Worm (Caenorhabditis elegans): ENCODE measurements around the gene F14H12.8.

Gene F14H12.8

DNA sequence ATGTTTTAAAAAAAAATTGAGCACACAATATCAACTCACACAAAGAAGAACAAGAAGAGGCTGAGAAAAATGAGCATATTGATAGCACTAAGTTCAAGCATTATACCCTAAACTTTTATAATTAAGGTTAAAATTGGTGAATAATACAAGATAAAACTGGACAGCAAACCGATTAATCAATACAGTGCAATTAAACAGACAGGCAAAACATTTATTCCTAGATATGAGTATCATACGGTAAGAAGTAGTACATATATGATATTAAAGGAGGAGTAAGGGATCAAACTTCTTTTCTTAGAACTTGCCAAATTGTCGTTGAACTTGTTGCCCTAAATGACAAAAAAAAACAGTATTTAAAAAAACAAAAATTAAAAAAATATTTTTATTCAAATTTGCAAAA, 7.2 kb upstream of the F14H12.8 start, which contains the start of gene R160.14:
Gene R160.14 (minus strand): TSS at position 101 of the 400 bp plus-strand sequence.
- TF ChIP-seq ceh-13 (GFP tag; optimal IDR thresholded peaks at IDR 0.05) (no peak), hnd-1 (tag; optimal IDR thresholded peaks at IDR 0.05) (no peak), scrt-1 (GFP tag; IDR thresholded peaks at IDR 0.05) (no peak), tbx-37 (GFP tag; conservative IDR thresholded peaks at IDR 0.05) (no peak), sea-1 (GFP tag; conservative IDR thresholded peaks at IDR 0.05) (no peak), tra-4 (tag; optimal IDR thresholded peaks at IDR 0.05) (no peak), flt-1 (GFP tag; IDR thresholded peaks at IDR 0.05) (no peak), ceh-36 (tag; optimal IDR thresholded peaks at IDR 0.05) (no peak), ets-7 (tag; optimal IDR thresholded peaks at IDR 0.05) (no peak), F13C5.2 (tag; optimal IDR thresholded peaks at IDR 0.05) (no peak)

DNA sequence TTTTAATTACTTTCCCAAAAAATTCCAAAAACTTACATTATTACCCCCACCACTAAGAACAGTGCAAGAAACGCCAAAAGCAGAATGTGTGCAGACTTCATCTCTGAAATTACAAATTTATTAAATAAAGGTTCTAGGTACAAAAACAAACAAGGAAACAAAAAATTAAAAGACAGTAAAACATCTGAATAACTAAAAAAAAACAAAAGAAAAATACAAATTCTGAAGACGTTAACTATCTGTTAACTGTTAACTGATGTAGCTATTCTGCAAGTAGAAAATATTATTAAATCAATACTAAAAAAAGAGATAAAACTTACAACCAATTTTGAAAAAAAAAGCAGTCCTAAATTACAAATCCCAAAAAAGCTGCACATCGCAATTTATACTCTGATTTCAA, 6.6 kb upstream of the F14H12.8 start, which contains the start of gene R160.13:
Gene R160.13 (minus strand): TSS at position 101 of the 400 bp plus-strand sequence.
- TF ChIP-seq scrt-1 (GFP tag; IDR thresholded peaks at IDR 0.05) (no peak), tbx-37 (GFP tag; conservative IDR thresholded peaks at IDR 0.05) (no peak), B0310.2 (tag; optimal IDR thresholded peaks at IDR 0.05) (no peak), ama-1 (optimal IDR thresholded peaks at IDR 0.05) (no peak), hmbx-1 (tag; optimal IDR thresholded peaks at IDR 0.05) (no peak), hmg-4 (GFP tag; optimal IDR thresholded peaks at IDR 0.05) (no peak), flt-1 (GFP tag; IDR thresholded peaks at IDR 0.05) (no peak), F13C5.2 (tag; optimal IDR thresholded peaks at IDR 0.05) (no peak), sea-1 (GFP tag; conservative IDR thresholded peaks at IDR 0.05) (no peak), ceh-36 (tag; optimal IDR thresholded peaks at IDR 0.05) (no peak), ceh-13 (GFP tag; optimal IDR thresholded peaks at IDR 0.05) (no peak), hnd-1 (tag; optimal IDR thresholded peaks at IDR 0.05) (no peak), ets-7 (tag; optimal IDR thresholded peaks at IDR 0.05) (no peak), pes-1 (GFP tag; IDR thresholded peaks at IDR 0.05) (no peak)

DNA sequence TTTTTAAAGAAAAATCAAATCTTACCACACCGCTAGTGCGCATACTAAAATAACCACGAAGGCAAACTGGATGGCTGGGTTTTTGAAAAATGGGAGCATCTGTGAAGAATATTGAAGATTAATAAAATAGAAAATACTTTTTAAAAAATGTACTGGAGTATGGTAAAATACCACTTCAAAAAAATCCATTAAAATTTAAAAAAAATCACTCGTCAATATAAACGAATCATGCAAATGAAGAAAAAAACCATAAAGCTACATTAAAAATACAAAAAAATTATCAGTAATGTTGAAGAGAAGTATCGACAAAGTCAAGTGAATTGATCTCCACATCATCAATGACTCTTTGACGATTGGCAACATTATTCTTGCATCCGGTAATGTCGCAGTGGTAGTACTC, 6.0 kb upstream of the F14H12.8 start, which contains the start of gene R160.5:
Gene R160.5 (minus strand): TSS at position 101 of the 400 bp plus-strand sequence.
- no peak for TF ChIP-seq sea-1 (GFP tag; conservative IDR thresholded peaks at IDR 0.05)
- no peak for TF ChIP-seq ama-1 (optimal IDR thresholded peaks at IDR 0.05)
- TF ChIP-seq hnd-1 (tag; optimal IDR thresholded peaks at IDR 0.05): no peak
- no peak for TF ChIP-seq ceh-13 (GFP tag; optimal IDR thresholded peaks at IDR 0.05)
- no peak for TF ChIP-seq tra-4 (tag; optimal IDR thresholded peaks at IDR 0.05)
- TF ChIP-seq hmbx-1 (tag; optimal IDR thresholded peaks at IDR 0.05): no peak
- no peak for TF ChIP-seq ets-7 (tag; optimal IDR thresholded peaks at IDR 0.05)
- TF ChIP-seq tbx-37 (GFP tag; conservative IDR thresholded peaks at IDR 0.05): no peak
- no peak for TF ChIP-seq B0310.2 (tag; optimal IDR thresholded peaks at IDR 0.05)
- TF ChIP-seq aly-1 (tag; optimal IDR thresholded peaks at IDR 0.05): no peak
- TF ChIP-seq ceh-36 (tag; optimal IDR thresholded peaks at IDR 0.05): no peak
- no peak for TF ChIP-seq pes-1 (GFP tag; IDR thresholded peaks at IDR 0.05)
- no peak for TF ChIP-seq tbx-11 (GFP tag; IDR thresholded peaks at IDR 0.05)

DNA sequence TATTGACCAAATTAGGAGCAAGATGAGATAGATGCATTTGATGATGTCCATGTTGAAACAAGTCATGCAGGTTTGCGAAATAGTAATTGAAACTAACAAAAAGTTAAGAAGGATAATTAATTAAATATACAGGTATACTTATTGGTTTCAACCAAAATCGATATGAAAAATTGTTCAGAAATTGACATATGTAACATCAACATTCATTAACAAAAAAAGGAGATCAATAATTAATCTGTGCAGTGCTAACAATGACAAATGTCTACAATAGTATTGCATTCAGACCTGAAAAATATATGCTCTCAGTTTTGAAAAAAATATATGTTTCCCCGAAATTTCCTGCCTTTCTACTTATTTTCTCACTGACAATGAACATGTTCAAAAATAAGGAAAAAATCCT, 4.0 kb upstream of the F14H12.8 start, which contains the start of gene R160.4:
Gene R160.4 (minus strand): TSS at position 101 of the 400 bp plus-strand sequence.
- TF ChIP-seq ceh-36 (tag; optimal IDR thresholded peaks at IDR 0.05) (no peak), hmg-4 (GFP tag; optimal IDR thresholded peaks at IDR 0.05) (no peak), flt-1 (GFP tag; IDR thresholded peaks at IDR 0.05) (no peak), tra-4 (tag; optimal IDR thresholded peaks at IDR 0.05) (no peak), pes-1 (GFP tag; IDR thresholded peaks at IDR 0.05) (no peak), B0310.2 (tag; optimal IDR thresholded peaks at IDR 0.05) (no peak), ama-1 (optimal IDR thresholded peaks at IDR 0.05) (no peak), F13C5.2 (tag; optimal IDR thresholded peaks at IDR 0.05) (no peak), aly-1 (tag; optimal IDR thresholded peaks at IDR 0.05) (no peak), sea-1 (GFP tag; conservative IDR thresholded peaks at IDR 0.05) (no peak), ets-7 (tag; optimal IDR thresholded peaks at IDR 0.05) (no peak), tbx-37 (GFP tag; conservative IDR thresholded peaks at IDR 0.05) (no peak), scrt-1 (GFP tag; IDR thresholded peaks at IDR 0.05) (no peak)

DNA sequence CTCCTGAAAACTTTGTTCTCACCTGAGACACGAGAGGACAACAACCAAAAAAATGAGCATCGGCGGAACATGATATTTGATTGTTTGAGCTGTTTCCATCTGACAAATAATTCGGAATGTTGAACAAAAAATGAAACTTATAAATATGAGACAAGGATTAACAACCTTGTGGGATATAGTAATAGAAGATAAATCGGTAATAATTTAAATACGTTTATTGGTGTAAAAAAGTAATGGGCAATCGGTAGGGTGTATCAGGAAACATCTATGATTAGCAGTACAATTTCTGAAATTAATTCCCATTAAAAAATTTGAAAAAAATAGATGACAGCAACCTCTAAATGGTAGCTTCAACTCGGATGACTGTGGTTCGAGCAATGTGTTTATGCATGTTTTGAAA, 2.6 kb upstream of the F14H12.8 start, which contains the start of gene R160.10:
Gene R160.10 (minus strand): TSS at position 101 of the 400 bp plus-strand sequence.
- no peak for TF ChIP-seq scrt-1 (GFP tag; IDR thresholded peaks at IDR 0.05)
- TF ChIP-seq aly-1 (tag; optimal IDR thresholded peaks at IDR 0.05): no peak
- TF ChIP-seq B0310.2 (tag; optimal IDR thresholded peaks at IDR 0.05): no peak
- TF ChIP-seq hmg-4 (GFP tag; optimal IDR thresholded peaks at IDR 0.05): no peak
- TF ChIP-seq ets-7 (tag; optimal IDR thresholded peaks at IDR 0.05): no peak
- no peak for TF ChIP-seq hmbx-1 (tag; optimal IDR thresholded peaks at IDR 0.05)
- no peak for TF ChIP-seq pes-1 (GFP tag; IDR thresholded peaks at IDR 0.05)
- no peak for TF ChIP-seq hnd-1 (tag; optimal IDR thresholded peaks at IDR 0.05)
- TF ChIP-seq sea-1 (GFP tag; conservative IDR thresholded peaks at IDR 0.05): no peak
- TF ChIP-seq ceh-13 (GFP tag; optimal IDR thresholded peaks at IDR 0.05): no peak
- TF ChIP-seq flt-1 (GFP tag; IDR thresholded peaks at IDR 0.05): no peak
- no peak for TF ChIP-seq ceh-36 (tag; optimal IDR thresholded peaks at IDR 0.05)
- TF ChIP-seq ama-1 (optimal IDR thresholded peaks at IDR 0.05): no peak

DNA sequence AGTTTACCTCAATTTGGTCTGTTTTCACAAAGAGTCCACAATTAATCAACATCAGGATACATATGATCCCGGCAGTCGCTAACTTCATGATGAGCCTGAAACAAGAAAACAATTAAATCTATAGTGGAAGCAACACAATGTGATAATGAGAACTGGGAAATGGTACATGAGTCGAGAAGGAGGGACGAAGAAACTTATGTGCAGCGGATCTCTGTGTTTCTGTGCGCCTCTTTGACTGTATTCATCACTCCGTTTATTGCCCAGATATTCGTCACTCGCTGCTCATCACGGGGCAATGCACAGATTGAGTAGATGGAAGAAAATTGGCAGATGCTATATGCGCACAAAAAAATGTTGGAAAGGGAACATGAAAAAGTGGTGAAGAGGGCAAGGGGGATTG, 1.5 kb upstream of the F14H12.8 start, which contains the start of gene R160.3:
Gene R160.3 (minus strand): TSS at position 101 of the 400 bp plus-strand sequence.
- no peak for TF ChIP-seq ets-7 (tag; optimal IDR thresholded peaks at IDR 0.05)
- TF ChIP-seq scrt-1 (GFP tag; IDR thresholded peaks at IDR 0.05): no peak
- no peak for TF ChIP-seq hmbx-1 (tag; optimal IDR thresholded peaks at IDR 0.05)
- TF ChIP-seq hnd-1 (tag; optimal IDR thresholded peaks at IDR 0.05): no peak
- no peak for TF ChIP-seq hmg-4 (GFP tag; optimal IDR thresholded peaks at IDR 0.05)
- TF ChIP-seq ceh-13 (GFP tag; optimal IDR thresholded peaks at IDR 0.05): no peak
- no peak for TF ChIP-seq tbx-37 (GFP tag; conservative IDR thresholded peaks at IDR 0.05)
- no peak for TF ChIP-seq pes-1 (GFP tag; IDR thresholded peaks at IDR 0.05)
- TF ChIP-seq ama-1 (optimal IDR thresholded peaks at IDR 0.05): no peak
- no peak for TF ChIP-seq B0310.2 (tag; optimal IDR thresholded peaks at IDR 0.05)
- TF ChIP-seq flt-1 (GFP tag; IDR thresholded peaks at IDR 0.05): no peak
- no peak for TF ChIP-seq ceh-36 (tag; optimal IDR thresholded peaks at IDR 0.05)
- no peak for TF ChIP-seq F13C5.2 (tag; optimal IDR thresholded peaks at IDR 0.05)

DNA sequence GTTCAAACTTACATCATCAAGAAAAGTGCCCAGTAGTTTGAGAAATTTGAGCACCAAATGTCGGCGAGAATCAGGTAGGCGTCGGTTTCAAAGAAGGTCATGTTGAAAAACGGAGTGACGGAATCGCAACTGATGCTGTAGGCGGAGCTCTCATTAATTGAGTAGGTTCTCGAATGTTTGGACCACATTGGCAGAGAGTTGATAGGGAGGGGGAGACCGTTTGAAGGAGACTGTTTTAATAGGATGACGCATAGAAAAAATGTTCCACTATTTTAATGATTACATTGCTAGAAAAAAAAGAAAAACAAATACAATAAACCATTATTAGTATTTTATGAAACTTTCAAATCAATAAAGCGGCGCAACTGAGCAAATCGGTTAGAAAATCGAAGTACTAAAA, 1.6 kb downstream of the F14H12.8 start, which contains the start of gene F14H12.17:
Gene F14H12.17 (minus strand): TSS at position 101 of the 400 bp plus-strand sequence.
- no peak for TF ChIP-seq flt-1 (GFP tag; IDR thresholded peaks at IDR 0.05)
- no peak for TF ChIP-seq aly-1 (tag; optimal IDR thresholded peaks at IDR 0.05)
- TF ChIP-seq hnd-1 (tag; optimal IDR thresholded peaks at IDR 0.05): no peak
- TF ChIP-seq F13C5.2 (tag; optimal IDR thresholded peaks at IDR 0.05): no peak
- TF ChIP-seq hmg-4 (GFP tag; optimal IDR thresholded peaks at IDR 0.05): no peak
- no peak for TF ChIP-seq ama-1 (optimal IDR thresholded peaks at IDR 0.05)
- no peak for TF ChIP-seq hmbx-1 (tag; optimal IDR thresholded peaks at IDR 0.05)
- TF ChIP-seq ceh-36 (tag; optimal IDR thresholded peaks at IDR 0.05): no peak
- TF ChIP-seq tbx-37 (GFP tag; conservative IDR thresholded peaks at IDR 0.05): no peak
- TF ChIP-seq pes-1 (GFP tag; IDR thresholded peaks at IDR 0.05): no peak
- no peak for TF ChIP-seq tbx-11 (GFP tag; IDR thresholded peaks at IDR 0.05)
- no peak for TF ChIP-seq scrt-1 (GFP tag; IDR thresholded peaks at IDR 0.05)
- TF ChIP-seq B0310.2 (tag; optimal IDR thresholded peaks at IDR 0.05): no peak
- no peak for TF ChIP-seq sea-1 (GFP tag; conservative IDR thresholded peaks at IDR 0.05)
- no peak for TF ChIP-seq ceh-13 (GFP tag; optimal IDR thresholded peaks at IDR 0.05)
- no peak for TF ChIP-seq tra-4 (tag; optimal IDR thresholded peaks at IDR 0.05)
- no peak for TF ChIP-seq ets-7 (tag; optimal IDR thresholded peaks at IDR 0.05)

Measured in whole organism, early embryonic.